Worm (Caenorhabditis elegans) whole organism, L3 larva: ENCODE measurements around the gene R09A8.2.

ENCODE experiments used
- R02D3.7 ChIP-seq: fragments of 150-350 bp; optimal IDR thresholded peaks from 2 replicates; lab custom pipeline; 2014; ENCODE audit warnings: missing biosample characterization, missing genetic modification characterization
- ama-1 ChIP-seq: fragments of 150-350 bp; optimal IDR thresholded peaks from 2 replicates; lab custom pipeline; 2018
- ceh-28 ChIP-seq: fragments of 150-350 bp; optimal IDR thresholded peaks from 2 replicates; lab custom pipeline; 2014; ENCODE audit warnings: missing biosample characterization, missing genetic modification reagents, missing genetic modification characterization
- ceh-82 ChIP-seq: fragments of 150-350 bp; optimal IDR thresholded peaks from 2 replicates; lab custom pipeline; 2014; ENCODE audit warnings: missing biosample characterization, missing genetic modification characterization
- ceh-9 ChIP-seq: sonication (generic microtip); optimal IDR thresholded peaks from 2 replicates; lab custom pipeline; 2018; ENCODE audit warnings: missing biosample characterization, missing genetic modification characterization
- daf-12 ChIP-seq: fragments of 150-350 bp; optimal IDR thresholded peaks from 2 replicates; lab custom pipeline; 2014; ENCODE audit warnings: missing biosample characterization, missing genetic modification reagents, missing genetic modification characterization
- egl-27 ChIP-seq: sonication (generic microtip); optimal IDR thresholded peaks from 4 replicates; lab custom pipeline; 2017; ENCODE audit warnings: missing biosample characterization, missing genetic modification reagents, missing genetic modification characterization
- elt-1 ChIP-seq: fragments of 150-350 bp; optimal IDR thresholded peaks from 2 replicates; lab custom pipeline; 2014; ENCODE audit warnings: missing biosample characterization, missing genetic modification characterization
- elt-2 ChIP-seq: sonication (generic microtip); optimal IDR thresholded peaks from 2 replicates; lab custom pipeline; 2016; ENCODE audit warnings: missing genetic modification reagents, mild to moderate bottlenecking, missing genetic modification characterization, missing compliant biosample characterization
- eor-1 ChIP-seq, 2 experiments: fragments of 150-350 bp; optimal IDR thresholded peaks; 2 replicates each; lab custom pipeline; 2014 to 2018; ENCODE audit warnings: missing biosample characterization in 2 of 2, missing genetic modification characterization in 2 of 2
- fkh-2 ChIP-seq: fragments of 150-350 bp; optimal IDR thresholded peaks from 2 replicates; lab custom pipeline; 2014; ENCODE audit warnings: missing biosample characterization, missing genetic modification reagents, missing genetic modification characterization
- fos-1 ChIP-seq: fragments of 150-350 bp; optimal IDR thresholded peaks from 2 replicates; lab custom pipeline; 2014; ENCODE audit warnings: missing biosample characterization, missing genetic modification characterization
- hmg-11 ChIP-seq: sonication (generic microtip); optimal IDR thresholded peaks from 2 replicates; lab custom pipeline; 2016; ENCODE audit warnings: missing genetic modification characterization, missing compliant biosample characterization
- jun-1 ChIP-seq: fragments of 150-350 bp; optimal IDR thresholded peaks from 2 replicates; lab custom pipeline; 2014; ENCODE audit warnings: missing biosample characterization, missing genetic modification reagents, missing genetic modification characterization
- lsy-12 ChIP-seq: sonication (generic microtip); optimal IDR thresholded peaks from 2 replicates; lab custom pipeline; 2016; ENCODE audit warnings: mild to moderate bottlenecking, missing genetic modification characterization, missing compliant biosample characterization
- mdl-1 ChIP-seq: fragments of 150-350 bp; optimal IDR thresholded peaks from 2 replicates; lab custom pipeline; 2014; ENCODE audit warnings: missing biosample characterization, missing genetic modification characterization
- mml-1 ChIP-seq: fragments of 150-350 bp; sonication (generic microtip); optimal IDR thresholded peaks from 3 replicates; lab custom pipeline; 2014; ENCODE audit warnings: missing biosample characterization, missing genetic modification characterization
- nhr-11 ChIP-seq: fragments of 150-350 bp; optimal IDR thresholded peaks from 2 replicates; lab custom pipeline; 2014; ENCODE audit warnings: missing biosample characterization, missing genetic modification characterization
- nhr-12 ChIP-seq: fragments of 150-350 bp; optimal IDR thresholded peaks from 2 replicates; lab custom pipeline; 2014; ENCODE audit warnings: missing biosample characterization, missing genetic modification characterization
- nhr-23 ChIP-seq: fragments of 150-350 bp; optimal IDR thresholded peaks from 2 replicates; lab custom pipeline; 2014; ENCODE audit warnings: missing biosample characterization, missing genetic modification reagents, missing genetic modification characterization
- nhr-237 ChIP-seq: fragments of 150-350 bp; optimal IDR thresholded peaks from 2 replicates; lab custom pipeline; 2014; ENCODE audit warnings: missing biosample characterization, missing genetic modification characterization
- nhr-28 ChIP-seq: fragments of 150-350 bp; optimal IDR thresholded peaks from 2 replicates; lab custom pipeline; 2014; ENCODE audit warnings: missing biosample characterization, missing genetic modification characterization
- nhr-43 ChIP-seq: sonication (generic microtip); optimal IDR thresholded peaks from 2 replicates; lab custom pipeline; 2016; ENCODE audit warnings: mild to moderate bottlenecking, missing genetic modification characterization, missing compliant biosample characterization; ENCODE audit not compliant: poor library complexity, severe bottlenecking
- nhr-67 ChIP-seq: fragments of 150-350 bp; optimal IDR thresholded peaks from 2 replicates; lab custom pipeline; 2014; ENCODE audit warnings: missing biosample characterization, missing genetic modification characterization
- pha-4 ChIP-seq: fragments of 150-350 bp; optimal IDR thresholded peaks from 2 replicates; lab custom pipeline; 2014; ENCODE audit warnings: missing biosample characterization, missing genetic modification reagents, missing genetic modification characterization
- pqm-1 ChIP-seq: fragments of 150-350 bp; optimal IDR thresholded peaks from 2 replicates; lab custom pipeline; 2017; ENCODE audit warnings: missing biosample characterization, missing genetic modification characterization, inconsistent platforms
- sea-2 ChIP-seq: fragments of 150-350 bp; sonication (generic microtip); optimal IDR thresholded peaks from 4 replicates; lab custom pipeline; 2014; ENCODE audit warnings: missing biosample characterization, missing genetic modification reagents, missing genetic modification characterization
- skn-1 ChIP-seq: fragments of 150-350 bp; optimal IDR thresholded peaks from 2 replicates; lab custom pipeline; 2014; ENCODE audit warnings: missing biosample characterization, missing genetic modification characterization
- snpc-4 ChIP-seq: fragments of 150-350 bp; optimal IDR thresholded peaks from 2 replicates; lab custom pipeline; 2014; ENCODE audit warnings: missing biosample characterization, missing genetic modification characterization
- tbx-2 ChIP-seq: sonication (generic microtip); optimal IDR thresholded peaks from 2 replicates; lab custom pipeline; 2016; ENCODE audit warnings: mild to moderate bottlenecking, missing genetic modification characterization, missing compliant biosample characterization
- unc-39 ChIP-seq: sonication (generic microtip); optimal IDR thresholded peaks from 4 replicates; lab custom pipeline; 2017; ENCODE audit warnings: missing biosample characterization, missing genetic modification characterization
- unc-62 ChIP-seq: fragments of 150-350 bp; sonication (generic microtip); optimal IDR thresholded peaks from 4 replicates; lab custom pipeline; 2014; ENCODE audit warnings: missing biosample characterization, missing genetic modification reagents, missing genetic modification characterization
- zag-1 ChIP-seq: fragments of 150-350 bp; optimal IDR thresholded peaks from 2 replicates; lab custom pipeline; 2014; ENCODE audit warnings: missing biosample characterization, missing genetic modification characterization
- ztf-11 ChIP-seq: fragments of 150-350 bp; optimal IDR thresholded peaks from 2 replicates; lab custom pipeline; 2014; ENCODE audit warnings: missing biosample characterization, missing genetic modification characterization

R09A8.2 gene

ce11 chrX:12619165-12619564 lies at the start of gene R09A8.2:
Gene R09A8.2 (plus strand): TSS chrX:12619465.
- TF ChIP-seq egl-27 (tag; lab: Kevin White, UChicago) (no peak), nhr-43 (tag; lab: Kevin White, UChicago) (no peak), unc-39 (tag; lab: Kevin White, UChicago) (no peak), zag-1 (tag; lab: Kevin White, UChicago) (no peak), elt-2 (tag; lab: Kevin White, UChicago) (no peak), snpc-4 (tag; lab: Kevin White, UChicago) (no peak), elt-1 (tag; lab: Kevin White, UChicago) (no peak), nhr-28 (tag; lab: Kevin White, UChicago) (no peak), nhr-11 (no peak), ceh-82 (tag; lab: Kevin White, UChicago) (no peak), skn-1 (tag; lab: Kevin White, UChicago) (no peak), sea-2 (GFP tag; lab: Kevin White, UChicago) (no peak), nhr-23 (no peak), nhr-67 (tag; lab: Kevin White, UChicago) (no peak)

ce11 chrX:12574473-12574872 lies 44.8 kb upstream of the R09A8.2 start, which contains the start of gene T24D5.1:
Gene T24D5.1 (plus strand): TSS chrX:12574773.
- TF ChIP-seq lsy-12 (no peak), zag-1 (tag; lab: Kevin White, UChicago) (no peak), nhr-11 (no peak), fos-1 (no peak), skn-1 (tag; lab: Kevin White, UChicago) (no peak), nhr-28 (tag; lab: Kevin White, UChicago) (no peak), pqm-1 (tag; lab: Kevin White, UChicago) (no peak), ztf-11 (tag; lab: Kevin White, UChicago) (no peak), nhr-23 (no peak), elt-2 (tag; lab: Kevin White, UChicago) (no peak), ceh-9 (tag; lab: Kevin White, UChicago) (no peak), nhr-67 (tag; lab: Kevin White, UChicago) (no peak), tbx-2 (no peak)

ce11 chrX:12579774-12580173 lies 39.5 kb upstream of the R09A8.2 start, which contains the start of gene T24D5.3:
Gene T24D5.3 (plus strand): TSS chrX:12580074.
- no peak for TF ChIP-seq egl-27 (tag; lab: Kevin White, UChicago)
- TF ChIP-seq tbx-2, result no peak
- TF ChIP-seq zag-1 (tag; lab: Kevin White, UChicago), result no peak
- TF ChIP-seq nhr-12, result no peak
- no peak for TF ChIP-seq lsy-12
- no peak for TF ChIP-seq nhr-23
- no peak for TF ChIP-seq nhr-43 (tag; lab: Kevin White, UChicago)
- TF ChIP-seq hmg-11 (tag; lab: Kevin White, UChicago), result no peak
- no peak for TF ChIP-seq snpc-4 (tag; lab: Kevin White, UChicago)
- TF ChIP-seq unc-39 (tag; lab: Kevin White, UChicago), result no peak
- no peak for TF ChIP-seq elt-1 (tag; lab: Kevin White, UChicago)
- TF ChIP-seq, all 47 proteins: peak for 0

ce11 chrX:12583497-12583896 lies 35.8 kb upstream of the R09A8.2 start:
- TF ChIP-seq unc-62 (GFP tag; lab: Kevin White, UChicago) (no peak), ceh-9 (tag; lab: Kevin White, UChicago) (no peak), elt-1 (tag; lab: Kevin White, UChicago) (no peak), eor-1 (tag; optimal IDR thresholded peaks at IDR 0.05; lab: Kevin White, UChicago) (no peak), pqm-1 (tag; lab: Kevin White, UChicago) (no peak), skn-1 (tag; lab: Kevin White, UChicago) (no peak), daf-12 (tag; lab: Kevin White, UChicago) (no peak), nhr-237 (tag; lab: Kevin White, UChicago) (no peak), nhr-23 (no peak), pha-4 (tag; lab: Kevin White, UChicago) (no peak), ama-1 (lab: Kevin White, UChicago) (no peak)

- TF ChIP-seq R02D3.7 (tag; lab: Kevin White, UChicago) (no peak), pqm-1 (tag; lab: Kevin White, UChicago) (no peak), fkh-2 (tag; lab: Kevin White, UChicago) (no peak), nhr-11 (no peak), nhr-23 (no peak), tbx-2 (no peak), mdl-1 (tag; lab: Kevin White, UChicago) (no peak), nhr-28 (tag; lab: Kevin White, UChicago) (no peak), jun-1 (tag; lab: Kevin White, UChicago) (no peak), ceh-28 (tag; lab: Kevin White, UChicago) (no peak), mml-1 (tag; lab: Kevin White, UChicago) (no peak), nhr-237 (tag; lab: Kevin White, UChicago) (no peak), ztf-11 (tag; lab: Kevin White, UChicago) (no peak), egl-27 (tag; lab: Kevin White, UChicago) (no peak), snpc-4 (tag; lab: Kevin White, UChicago) (no peak)
- TF ChIP-seq, all 47 proteins: peak for 0
Observed at ce11 chrX:12586352-12586751, 32.9 kb upstream of the R09A8.2 start, which contains the start of gene T24D5.2. Gene T24D5.2 (minus strand): TSS chrX:12586452.
